Worm (Caenorhabditis elegans) whole organism, late embryonic: Measurements from ENCODE around the gene C28D4.4.

Source experiments
- ceh-9 ChIP-seq: sonication (generic microtip); optimal IDR thresholded peaks from 2 replicates; lab custom pipeline; 2016; ENCODE audit warnings: mild to moderate bottlenecking, missing genetic modification characterization, inconsistent platforms, missing compliant biosample characterization
- ets-4 ChIP-seq: sonication (generic microtip); optimal IDR thresholded peaks from 2 replicates; lab custom pipeline; 2016; ENCODE audit warnings: missing genetic modification characterization, missing compliant biosample characterization
- fax-1 ChIP-seq: sonication (generic microtip); optimal IDR thresholded peaks from 2 replicates; lab custom pipeline; 2016; ENCODE audit warnings: missing genotype, missing genetic modification characterization, missing compliant biosample characterization
- gmeb-2 ChIP-seq: sonication (generic microtip); optimal IDR thresholded peaks from 2 replicates; lab custom pipeline; 2016; ENCODE audit warnings: missing genetic modification characterization, inconsistent platforms, missing compliant biosample characterization
- hlh-15 ChIP-seq: sonication (generic microtip); optimal IDR thresholded peaks from 2 replicates; lab custom pipeline; 2016; ENCODE audit warnings: missing genetic modification characterization, missing compliant biosample characterization
- hlh-8 ChIP-seq: sonication (generic microtip); optimal IDR thresholded peaks from 2 replicates; lab custom pipeline; 2016; ENCODE audit warnings: missing genotype, missing genetic modification characterization, missing compliant biosample characterization
- nfya-1 ChIP-seq: sonication (generic microtip); optimal IDR thresholded peaks from 2 replicates; lab custom pipeline; 2017; ENCODE audit warnings: missing genetic modification characterization, mild to moderate bottlenecking, missing compliant biosample characterization, antibody characterized with exemption, moderate library complexity
- nhr-11 ChIP-seq: fragments of 150-350 bp; optimal IDR thresholded peaks from 2 replicates; lab custom pipeline; 2014; ENCODE audit warnings: missing biosample characterization, missing genetic modification characterization
- odd-2 ChIP-seq: sonication (generic microtip); optimal IDR thresholded peaks from 2 replicates; lab custom pipeline; 2017; ENCODE audit warnings: antibody characterized with exemption, mild to moderate bottlenecking, missing genetic modification characterization, missing compliant biosample characterization
- pat-9 ChIP-seq: fragments of 200-800 bp; sonication (Bioruptor generic); optimal IDR thresholded peaks from 2 replicates; lab custom pipeline; 2018; ENCODE audit warnings: mild to moderate bottlenecking, missing genetic modification characterization, moderate library complexity, missing compliant biosample characterization
- pha-4 ChIP-seq: fragments of 150-350 bp; optimal IDR thresholded peaks from 2 replicates; lab custom pipeline; 2018; ENCODE audit warnings: missing biosample characterization, missing genetic modification reagents, missing genetic modification characterization
- unc-42 ChIP-seq: sonication (generic microtip); optimal IDR thresholded peaks from 2 replicates; lab custom pipeline; 2016; ENCODE audit warnings: missing genotype, missing genetic modification characterization, missing compliant biosample characterization
- ztf-16 ChIP-seq: sonication (generic microtip); optimal IDR thresholded peaks from 2 replicates; lab custom pipeline; 2017; ENCODE audit warnings: missing genetic modification characterization, missing compliant biosample characterization

- TF ChIP-seq pat-9 (tag; lab: Kevin White, UChicago) (no peak), nhr-11 (no peak), hlh-15 (tag; lab: Kevin White, UChicago) (no peak), unc-42 (tag; lab: Kevin White, UChicago) (no peak), ceh-9 (tag; lab: Kevin White, UChicago) (no peak), hlh-8 (tag; lab: Kevin White, UChicago) (no peak), pha-4 (no peak), gmeb-2 (tag; lab: Kevin White, UChicago) (no peak), ets-4 (tag; lab: Kevin White, UChicago) (no peak), ztf-16 (no peak), nfya-1 (tag; lab: Kevin White, UChicago) (no peak), fax-1 (tag; lab: Kevin White, UChicago) (no peak), odd-2 (tag; lab: Kevin White, UChicago) (no peak)
These were observed 6.6 kb downstream of the C28D4.4 start, which contains the start of gene C28D4.10 for ce11 chrIV:9738194-9738593.
